Fruit fly (Drosophila melanogaster): ENCODE measurements around the gene CG6497.

The CG6497 gene

dm6 chr3L:17253887-17254581, at the start of gene CG6497:
TSS of gene CG6497 (minus strand) at chr3L:17253937.
- no peak for TF ChIP-seq CG6163 (GFP tag; IDR thresholded peaks at IDR 0.05)
- TF ChIP-seq ss (GFP tag; optimal IDR thresholded peaks at IDR 0.05) = no peak
- TF ChIP-seq eg (GFP tag; IDR thresholded peaks at IDR 0.05) = no peak

dm6 chr3L:17292205-17292604, 38.5 kb upstream of the CG6497 start:
- TF ChIP-seq CG11902 (GFP tag; optimal IDR thresholded peaks at IDR 0.05) = no peak
- no peak for TF ChIP-seq Hr39 (GFP tag; optimal IDR thresholded peaks at IDR 0.05)
- no peak for TF ChIP-seq CG11762 (GFP tag; optimal IDR thresholded peaks at IDR 0.05; ENCODE audit: insufficient read depth)
- no peak for TF ChIP-seq Eip78C (GFP tag)
- no peak for TF ChIP-seq CG3919 (GFP tag; optimal IDR thresholded peaks at IDR 0.05)
- no peak for TF ChIP-seq pdm3 (GFP tag; optimal IDR thresholded peaks at IDR 0.05)
- TF ChIP-seq CG6808 (GFP tag; optimal IDR thresholded peaks at IDR 0.05) = no peak
- TF ChIP-seq Gug (GFP tag; IDR thresholded peaks at IDR 0.05) = no peak
- TF ChIP-seq CG8632 (GFP tag; optimal IDR thresholded peaks at IDR 0.05) = no peak
- TF ChIP-seq CG8319 (GFP tag; optimal IDR thresholded peaks at IDR 0.05) = no peak
- no peak for TF ChIP-seq Eip93F (GFP tag; optimal IDR thresholded peaks at IDR 0.05)

DNA sequence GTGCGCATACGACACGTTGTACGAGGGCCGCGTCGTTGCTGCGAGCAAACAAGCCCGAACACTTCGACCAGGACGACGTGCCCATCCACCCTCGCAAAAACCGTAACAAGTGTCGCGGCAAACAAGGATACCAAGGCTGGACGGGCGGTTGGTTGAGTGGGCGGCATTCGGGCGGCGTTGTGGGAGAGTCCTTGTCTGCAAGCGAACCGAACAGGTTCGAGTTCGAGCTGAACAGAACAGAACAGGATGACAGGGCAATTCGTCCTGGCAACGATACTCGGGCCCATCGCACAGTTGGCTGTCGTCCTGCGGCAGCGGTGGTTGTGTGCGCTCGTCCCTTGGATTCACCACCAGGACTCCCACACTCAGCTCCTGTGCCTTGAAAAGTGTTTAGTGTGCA, 15.7 kb upstream of the CG6497 start:
- no peak for TF ChIP-seq Blimp-1 (GFP tag; optimal IDR thresholded peaks at IDR 0.05)
- TF ChIP-seq CG3032 (tag; optimal IDR thresholded peaks at IDR 0.05) = no peak
- TF ChIP-seq Sox15 (GFP tag; optimal IDR thresholded peaks at IDR 0.05) = no peak

DNA sequence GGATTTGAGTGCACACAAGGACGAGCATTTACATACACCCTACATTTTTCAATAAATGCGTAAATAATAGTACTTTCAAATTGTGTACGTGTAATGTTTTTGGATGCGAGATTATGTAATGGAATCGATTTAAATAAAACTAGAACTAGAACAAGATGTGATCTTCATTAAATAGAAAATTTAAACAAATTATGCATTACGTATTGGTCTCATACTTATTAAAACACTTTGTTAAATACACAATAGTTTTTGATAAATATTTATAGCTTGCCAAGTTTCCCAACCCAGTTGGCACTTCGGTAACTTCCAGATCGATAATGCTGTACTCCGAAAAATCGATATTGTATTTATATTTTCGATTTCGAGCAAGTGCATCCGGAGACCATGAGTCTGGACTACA, 10.4 kb upstream of the CG6497 start, which contains the start of gene CG13723:
CG13723 (plus strand) TSS at position 301 of the 400 bp plus-strand sequence.
- no peak for TF ChIP-seq pdm3 (GFP tag; optimal IDR thresholded peaks at IDR 0.05)
- no peak for TF ChIP-seq CG6163 (GFP tag; IDR thresholded peaks at IDR 0.05)
- no peak for TF ChIP-seq CG10669 (GFP tag; optimal IDR thresholded peaks at IDR 0.05)
- no peak for TF ChIP-seq Sox102F (GFP tag; optimal IDR thresholded peaks at IDR 0.05)
- TF ChIP-seq topi (GFP tag; optimal IDR thresholded peaks at IDR 0.05) = no peak
- TF ChIP-seq Hr4 (GFP tag; optimal IDR thresholded peaks at IDR 0.05) = no peak
- no peak for TF ChIP-seq CG9139 (GFP tag; optimal IDR thresholded peaks at IDR 0.05)
- TF ChIP-seq CG34406 (GFP tag; optimal IDR thresholded peaks at IDR 0.05) = no peak
- TF ChIP-seq eg (GFP tag; IDR thresholded peaks at IDR 0.05) = no peak
- TF ChIP-seq Eip75B (GFP tag; optimal IDR thresholded peaks at IDR 0.05) = no peak
- no peak for TF ChIP-seq svp (GFP tag)

DNA sequence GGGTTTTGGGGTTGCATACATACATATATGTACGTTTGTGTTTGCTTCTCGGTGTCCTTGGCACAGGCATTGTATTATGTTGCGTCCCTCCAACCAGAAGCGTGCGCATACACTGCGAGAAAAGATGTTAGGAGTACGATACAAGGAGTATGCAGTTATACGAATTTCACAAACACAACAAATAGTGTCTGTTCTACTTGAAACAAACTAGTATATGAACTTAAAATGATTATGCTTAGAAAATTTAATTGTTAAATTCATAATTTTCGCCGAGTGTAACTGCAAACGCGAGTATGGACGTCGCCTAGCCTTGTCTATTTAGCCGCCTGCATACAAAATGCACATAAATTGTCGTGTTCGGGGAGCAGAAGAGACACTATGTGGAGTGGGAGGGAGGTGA, 3.5 kb upstream of the CG6497 start:
- TF ChIP-seq Met (GFP tag; optimal IDR thresholded peaks at IDR 0.05) (peak; percentile 15), lz (GFP tag; optimal IDR thresholded peaks at IDR 0.05) (no peak), Sox15 (GFP tag; optimal IDR thresholded peaks at IDR 0.05) (no peak), Eip75B (GFP tag; optimal IDR thresholded peaks at IDR 0.05) (peak; percentile 23), Hr39 (GFP tag; optimal IDR thresholded peaks at IDR 0.05) (peak; percentile 20), Gug (GFP tag; IDR thresholded peaks at IDR 0.05) (no peak), Eip78C (GFP tag) (peak; percentile 54), CG9139 (GFP tag; optimal IDR thresholded peaks at IDR 0.05) (no peak), CG10631 (GFP tag; optimal IDR thresholded peaks at IDR 0.05) (peak; percentile 11), topi (GFP tag; optimal IDR thresholded peaks at IDR 0.05) (peak; percentile 1), Eip93F (GFP tag; optimal IDR thresholded peaks at IDR 0.05) (no peak), esn (GFP tag; optimal IDR thresholded peaks at IDR 0.05) (no peak), pdm3 (GFP tag; optimal IDR thresholded peaks at IDR 0.05) (peak; percentile 2), achi (GFP tag; optimal IDR thresholded peaks at IDR 0.05) (peak; percentile 23), CG1621 (tag; optimal IDR thresholded peaks at IDR 0.05) (peak; percentile 23), CG10669 (GFP tag; optimal IDR thresholded peaks at IDR 0.05) (peak; percentile 24), ss (GFP tag; optimal IDR thresholded peaks at IDR 0.05) (peak in 1 of 2 experiments; percentile 29), CG6808 (GFP tag; optimal IDR thresholded peaks at IDR 0.05) (peak; percentile 23), CG31627 (GFP tag; optimal IDR thresholded peaks at IDR 0.05) (peak; percentile 10), OdsH (GFP tag; optimal IDR thresholded peaks at IDR 0.05) (peak; percentile 14), CG6163 (GFP tag; IDR thresholded peaks at IDR 0.05) (0 out of 3 replicates have a peak, but pooled peaks have one; percentile 38), CG3032 (tag; optimal IDR thresholded peaks at IDR 0.05) (peak; percentile 13), Ets96B (tag; optimal IDR thresholded peaks at IDR 0.05) (peak; percentile 30), dsx (GFP tag; optimal IDR thresholded peaks at IDR 0.05; ENCODE audit: poor library complexity, severe bottlenecking) (peak; percentile 20), CG3919 (GFP tag; optimal IDR thresholded peaks at IDR 0.05) (peak; percentile 26), CG32006 (GFP tag; optimal IDR thresholded peaks at IDR 0.05) (peak; percentile 2)

All from whole organism, prepupa.